Fruit fly (Drosophila melanogaster) whole organism, adult: ENCODE results near the gene Trax.

ENCODE experiments used
- CG12768 ChIP-seq: fragments of 200-800 bp; sonication (Bioruptor generic); optimal IDR thresholded peaks from 2 replicates; lab custom pipeline; 2017; ENCODE audit warnings: missing biosample characterization, missing genetic modification characterization, mild to moderate bottlenecking, moderate library complexity, missing genetic modification reagents
- CG1620 ChIP-seq: fragments of 200-800 bp; sonication (Bioruptor generic); optimal IDR thresholded peaks from 2 replicates; lab custom pipeline; 2016; ENCODE audit warnings: missing biosample characterization, missing genetic modification characterization
- CG5204 ChIP-seq: fragments of 200-800 bp; sonication (Bioruptor generic); optimal IDR thresholded peaks from 2 replicates; lab custom pipeline; 2016; ENCODE audit warnings: missing biosample characterization, missing genetic modification characterization
- CG7045 ChIP-seq: fragments of 200-800 bp; sonication (Bioruptor generic); optimal IDR thresholded peaks from 2 replicates; lab custom pipeline; 2017; ENCODE audit warnings: missing biosample characterization, mild to moderate bottlenecking, missing genetic modification characterization
- Hr96 ChIP-seq: fragments of 200-800 bp; sonication (Bioruptor generic); optimal IDR thresholded peaks from 2 replicates; lab custom pipeline; 2016; ENCODE audit warnings: missing biosample characterization, missing genetic modification characterization
- Mnt ChIP-seq: fragments of 200-800 bp; sonication (Bioruptor generic); optimal IDR thresholded peaks from 2 replicates; lab custom pipeline; 2016; ENCODE audit warnings: missing biosample characterization, mild to moderate bottlenecking, missing genetic modification characterization
- bab1 ChIP-seq: fragments of 200-800 bp; sonication (Bioruptor generic); optimal IDR thresholded peaks from 3 replicates; lab custom pipeline; 2019; ENCODE audit warnings: missing biosample characterization, mild to moderate bottlenecking, missing genetic modification characterization, moderate library complexity
- cnc ChIP-seq, 2 experiments: fragments of >200 bp; optimal IDR thresholded peaks; 2 replicates each; lab custom pipeline; 2017
- kay ChIP-seq: fragments of 200-800 bp; sonication (Bioruptor generic); peaks from one replicate; lab custom pipeline; 2016; ENCODE audit warnings: missing biosample characterization, missing genetic modification characterization, borderline replicate concordance
- ovo ChIP-seq: fragments of 200-800 bp; sonication (Bioruptor generic); optimal IDR thresholded peaks from 2 replicates; lab custom pipeline; 2016; ENCODE audit warnings: missing biosample characterization, missing genetic modification characterization
- pad ChIP-seq: fragments of 200-800 bp; sonication (Bioruptor generic); optimal IDR thresholded peaks from 3 replicates; lab custom pipeline; 2017; ENCODE audit warnings: missing biosample characterization, missing genetic modification characterization, mild to moderate bottlenecking, moderate library complexity, missing genetic modification reagents
- tj ChIP-seq: fragments of 200-800 bp; sonication (Bioruptor generic); optimal IDR thresholded peaks from 3 replicates; lab custom pipeline; 2017; ENCODE audit warnings: missing biosample characterization, mild to moderate bottlenecking, missing genetic modification characterization, moderate library complexity

Trax gene

DNA sequence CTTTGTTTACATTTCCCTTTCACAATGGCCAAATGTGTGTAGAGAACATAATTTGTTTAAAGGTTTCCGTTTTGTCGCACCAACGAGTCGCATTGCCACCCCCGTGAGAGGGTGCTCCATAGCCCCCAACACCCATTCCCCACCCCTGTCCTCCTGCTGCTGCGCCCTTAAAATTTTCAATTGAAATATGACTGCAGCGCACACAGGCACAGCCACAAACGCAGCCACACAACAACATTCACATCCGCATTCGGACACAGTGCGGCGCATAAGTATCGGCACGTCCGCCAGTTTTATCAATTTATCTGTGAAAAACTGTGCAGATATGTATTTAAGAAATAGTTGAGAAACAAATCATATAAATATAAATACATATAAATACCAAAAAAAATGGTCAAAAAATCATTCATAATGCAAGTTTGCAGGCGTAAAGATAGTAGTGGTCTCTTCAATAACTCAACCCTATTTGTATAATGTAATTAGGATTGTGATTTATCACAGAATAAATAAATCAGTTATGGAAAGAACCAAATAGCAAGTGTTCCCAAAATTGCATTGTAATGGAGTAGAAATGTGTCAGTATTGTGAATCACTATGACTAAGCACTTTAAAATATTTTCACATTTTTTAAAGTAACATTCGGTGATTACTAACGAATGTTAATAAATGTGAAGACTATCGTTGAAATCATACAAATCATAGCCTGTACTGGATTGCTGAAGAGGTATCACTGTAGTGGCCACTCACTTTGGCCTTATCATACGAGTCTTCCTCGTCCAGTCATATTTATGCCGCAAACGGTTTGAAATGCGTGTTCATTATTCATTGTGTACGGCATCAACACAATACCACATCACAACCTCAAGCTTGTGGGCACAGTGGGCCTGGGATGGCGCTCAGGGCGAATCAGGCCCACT, 48.5 kb downstream of the Trax start:
- TF ChIP-seq CG7045 (GFP tag; lab: Kevin White, UChicago), result peak; percentile 26
- TF ChIP-seq Mnt (GFP tag; lab: Kevin White, UChicago), result no peak
- TF ChIP-seq CG5204 (GFP tag; lab: Kevin White, UChicago), result peak; percentile 43
- no peak for TF ChIP-seq ovo (GFP tag; lab: Kevin White, UChicago)
- peak; percentile 65 to 67 for TF ChIP-seq cnc (optimal IDR thresholded peaks at IDR 0.05; lab: Kevin White, UChicago)
- TF ChIP-seq bab1, result no peak
- TF ChIP-seq pad (GFP tag; lab: Kevin White, UChicago), result no peak
- TF ChIP-seq Hr96, result no peak
- peak; percentile 9 for TF ChIP-seq CG1620 (GFP tag; lab: Kevin White, UChicago)

DNA sequence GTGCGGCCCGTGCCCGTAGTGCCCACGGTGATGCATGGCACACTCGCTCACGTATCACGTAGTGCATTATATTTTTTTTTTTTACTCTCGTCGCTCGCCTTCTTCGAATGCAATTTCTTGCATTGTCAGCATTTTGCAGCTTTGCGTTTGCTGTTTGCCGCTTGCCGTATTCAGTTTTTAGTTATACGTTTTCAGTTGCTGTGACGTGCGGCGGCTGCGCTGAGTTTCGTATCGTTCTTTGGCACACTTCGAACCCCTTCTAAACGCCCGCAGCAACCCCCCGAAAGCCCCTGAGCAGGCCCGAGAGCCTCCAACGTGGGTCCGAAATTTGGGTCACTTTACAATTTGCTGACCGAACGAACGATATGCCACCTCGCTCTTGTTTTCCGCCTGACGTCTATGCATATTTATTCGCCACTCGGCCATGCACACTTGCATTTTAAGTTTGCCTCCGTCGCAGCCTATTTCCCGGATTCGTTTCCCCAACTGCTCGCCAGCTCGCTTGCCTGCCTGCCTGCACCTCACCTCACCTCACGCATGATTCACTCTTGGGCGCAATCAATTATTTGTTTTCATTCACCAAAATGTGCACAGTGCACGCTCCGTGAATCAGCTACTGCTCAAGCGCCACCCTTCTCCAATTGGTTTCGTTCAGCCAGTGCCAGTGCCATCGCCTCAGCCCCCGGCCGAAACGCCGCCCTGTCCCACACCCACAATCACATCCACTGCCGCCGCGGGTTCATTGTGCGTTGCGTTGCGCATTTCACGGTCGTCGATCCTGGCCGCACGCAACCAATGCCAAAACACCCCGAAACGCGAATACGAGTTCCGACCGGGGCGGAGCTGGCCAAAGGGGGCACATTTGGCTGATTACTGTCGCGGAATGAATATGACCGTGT, 49.4 kb downstream of the Trax start:
- TF ChIP-seq tj (GFP tag; lab: Kevin White, UChicago) (peak; percentile 99), CG1620 (GFP tag; lab: Kevin White, UChicago) (no peak), kay (peak; percentile 79), CG12768 (GFP tag; lab: Kevin White, UChicago) (peak; percentile 65)
